Worm (Caenorhabditis elegans) whole organism, L3 larva: ENCODE measurements around the gene nhr-242.

Source experiments
- nhr-11 ChIP-seq: fragments of 150-350 bp; optimal IDR thresholded peaks from 2 replicates; lab custom pipeline; 2014; ENCODE audit warnings: missing biosample characterization, missing genetic modification characterization
- unc-62 ChIP-seq: fragments of 150-350 bp; sonication (generic microtip); optimal IDR thresholded peaks from 4 replicates; lab custom pipeline; 2014; ENCODE audit warnings: missing biosample characterization, missing genetic modification reagents, missing genetic modification characterization

- TF ChIP-seq nhr-11 (tag; lab: Kevin White, UChicago) (peak; percentile 1), unc-62 (peak; percentile 40)
These were observed 18.3 kb upstream of the nhr-242 start for ce11 chrIV:2599634-2600033.
